Worm (Caenorhabditis elegans) whole organism, midembryonic: ENCODE measurements around the gene R03D7.15.
A peak's percentile ranks its signal among the peaks of the same experiment; 100 is the strongest.

Source experiments
- T22C8.4 ChIP-seq: fragments of 200-800 bp; sonication (Bioruptor generic); IDR thresholded peaks from 2 replicates; pipeline ENCODE4 v1.3.6; 2022; ENCODE audit warnings: missing genetic modification characterization, missing compliant biosample characterization
- cog-1 ChIP-seq: sonication (generic microtip); optimal IDR thresholded peaks from 2 replicates; lab custom pipeline; 2016; ENCODE audit warnings: missing genetic modification characterization, missing compliant biosample characterization
- flt-1 ChIP-seq: fragments of 200-800 bp; sonication (Bioruptor generic); IDR thresholded peaks from 2 replicates; pipeline ENCODE4 v1.3.6; 2022; ENCODE audit warnings: missing genetic modification characterization, missing compliant biosample characterization
- klf-2 ChIP-seq: fragments of 200-800 bp; sonication (Bioruptor generic); conservative IDR thresholded peaks from 2 replicates; pipeline ENCODE4 v1.3.6; 2022; ENCODE audit warnings: missing genetic modification reagents, missing genetic modification characterization, missing compliant biosample characterization
- med-1 ChIP-seq: sonication (generic microtip); optimal IDR thresholded peaks from 2 replicates; lab custom pipeline; 2017; ENCODE audit warnings: missing genetic modification characterization, mild to moderate bottlenecking, missing compliant biosample characterization, antibody characterized with exemption, missing genetic modification reagents; ENCODE audit not compliant: insufficient read depth
- ref-1 ChIP-seq: fragments of 200-800 bp; sonication (Bioruptor generic); conservative IDR thresholded peaks from 2 replicates; pipeline ENCODE4 v1.3.6; 2022; ENCODE audit warnings: missing genetic modification reagents, missing genetic modification characterization, missing compliant biosample characterization
- tab-1 ChIP-seq: fragments of 200-800 bp; sonication (Bioruptor generic); IDR thresholded peaks from 2 replicates; pipeline ENCODE4 v1.3.6; 2022; ENCODE audit warnings: missing genetic modification characterization, missing compliant biosample characterization
- ztf-23 ChIP-seq: fragments of 200-800 bp; sonication (Bioruptor generic); IDR thresholded peaks from 2 replicates; pipeline ENCODE4 v1.3.6; 2022; ENCODE audit warnings: missing genetic modification reagents, missing genetic modification characterization, missing compliant biosample characterization
- ztf-29 ChIP-seq: fragments of 200-800 bp; sonication (Bioruptor generic); IDR thresholded peaks from 2 replicates; pipeline ENCODE4 v1.3.6; 2022; ENCODE audit warnings: missing genetic modification reagents, missing genetic modification characterization, missing compliant biosample characterization

Gene R03D7.15

ce11 chrII:10989180-10989579 is 47.2 kb downstream of the R03D7.15 start:
- TF ChIP-seq tab-1 (GFP tag; lab: Robert Waterston, UW) = no peak
- TF ChIP-seq ztf-29 = no peak
- TF ChIP-seq cog-1 (tag; lab: Kevin White, UChicago) = no peak
- no peak for TF ChIP-seq ref-1
- TF ChIP-seq med-1 (GFP tag; lab: Kevin White, UChicago) = no peak
- 0 out of 2 replicates have a peak, but pooled peaks have one; percentile 25 for TF ChIP-seq ztf-23 (GFP tag; lab: Robert Waterston, UW)
- peak; percentile 70 for TF ChIP-seq T22C8.4
- TF ChIP-seq klf-2 (GFP tag; lab: Robert Waterston, UW) = peak; percentile 37; the same call in 1 of the 2 replicates
- 0 out of 2 replicates have a peak, but pooled peaks have one; percentile 54 for TF ChIP-seq flt-1 (GFP tag; lab: Robert Waterston, UW)

ce11 chrII:10990592-10990991 is 48.6 kb downstream of the R03D7.15 start:
- peak; percentile 26 for TF ChIP-seq cog-1 (tag; lab: Kevin White, UChicago)
- TF ChIP-seq ztf-29 = 0 out of 2 replicates have a peak, but pooled peaks have one; percentile 13
- TF ChIP-seq T22C8.4 = no peak
